Fruit fly (Drosophila melanogaster): Measurements from ENCODE around the gene CG33923.

dm6 chr2L:1312321-1312720, 29.6 kb downstream of the CG33923 start:
- TF ChIP-seq Hnf4 (GFP tag; optimal IDR thresholded peaks at IDR 0.05) (peak; percentile 22), br (GFP tag; optimal IDR thresholded peaks at IDR 0.05) (peak; percentile 42), Rel (GFP tag; optimal IDR thresholded peaks at IDR 0.05) (no peak), Rel (tag; optimal IDR thresholded peaks at IDR 0.05) (no peak), N (GFP tag; optimal IDR thresholded peaks at IDR 0.05) (no peak), h (GFP tag; optimal IDR thresholded peaks at IDR 0.05) (peak; percentile 36), tai (GFP tag; optimal IDR thresholded peaks at IDR 0.05) (no peak), woc (GFP tag; optimal IDR thresholded peaks at IDR 0.05) (peak; percentile 6), dl (GFP tag; optimal IDR thresholded peaks at IDR 0.05; ENCODE audit: insufficient read depth in 1 of 2, partially characterized antibody in 2 of 2) (no peak), usp (GFP tag; optimal IDR thresholded peaks at IDR 0.05) (no peak), foxo (GFP tag; optimal IDR thresholded peaks at IDR 0.05) (peak in 1 of 2 experiments; percentile 48), lola (GFP tag; optimal IDR thresholded peaks at IDR 0.05) (no peak), Hr83 (GFP tag; optimal IDR thresholded peaks at IDR 0.05; ENCODE audit: poor library complexity, severe bottlenecking) (no peak), Dif (GFP tag; optimal IDR thresholded peaks at IDR 0.05; ENCODE audit: partially characterized antibody) (no peak), sage (GFP tag; optimal IDR thresholded peaks at IDR 0.05) (no peak)

All from whole organism, wandering third instar larva.